Fruit fly (Drosophila melanogaster) whole organism, embryonic: Measurements from ENCODE around the gene CG42540.

Experiments
- Ada2b ChIP-seq: fragments of 200-800 bp; sonication (Bioruptor generic); IDR thresholded peaks from 2 replicates; pipeline ENCODE4 v1.3.6; 2022; ENCODE audit warnings: missing biosample characterization, missing genetic modification characterization
- B-H1 ChIP-seq: fragments of 200-800 bp; sonication (Bioruptor generic); IDR thresholded peaks from 3 replicates; pipeline ENCODE4 v1.3.6; 2022; ENCODE audit warnings: missing biosample characterization, missing genetic modification characterization
- CG1602 ChIP-seq: fragments of 200-800 bp; sonication (Bioruptor generic); optimal IDR thresholded peaks from 3 replicates; lab custom pipeline; 2016; ENCODE audit warnings: missing biosample characterization, missing genetic modification characterization
- CG3065 ChIP-seq: fragments of 200-800 bp; sonication (Bioruptor generic); optimal IDR thresholded peaks from 2 replicates; lab custom pipeline; 2016; ENCODE audit warnings: missing biosample characterization, missing genetic modification characterization
- CkIIα-i1 ChIP-seq: fragments of 200-800 bp; sonication (Bioruptor generic); IDR thresholded peaks from 2 replicates; pipeline ENCODE4 v1.3.6; 2022; ENCODE audit warnings: missing biosample characterization, missing genetic modification characterization
- Lhr ChIP-seq: fragments of 200-800 bp; sonication (Bioruptor generic); optimal IDR thresholded peaks from 3 replicates; lab custom pipeline; 2017; ENCODE audit warnings: mild to moderate bottlenecking, missing biosample characterization, missing genetic modification reagents, missing genetic modification characterization
- Optix ChIP-seq: fragments of 200-800 bp; sonication (Bioruptor generic); IDR thresholded peaks from 3 replicates; pipeline ENCODE4 v1.3.6; 2022; ENCODE audit warnings: missing biosample characterization, missing genetic modification characterization
- bab2 ChIP-seq: fragments of 200-800 bp; sonication (Bioruptor generic); optimal IDR thresholded peaks from 2 replicates; lab custom pipeline; 2016; ENCODE audit warnings: missing biosample characterization, missing genetic modification characterization
- fd3F ChIP-seq: fragments of 200-800 bp; sonication (Bioruptor generic); optimal IDR thresholded peaks from 2 replicates; lab custom pipeline; 2018; ENCODE audit warnings: missing biosample characterization, mild to moderate bottlenecking, missing genetic modification characterization, moderate library complexity
- hkb ChIP-seq, 2 experiments: fragments of 200-800 bp in 1 of 2; fragments of >200 bp in 1 of 2; sonication (Bioruptor generic) in 1 of 2; IDR thresholded peaks in 1 of 2; optimal IDR thresholded peaks in 1 of 2; 2 replicates each; pipeline versions ENCODE4 v1.3.6 to Lab custom; 2017 to 2022; ENCODE audit warnings: missing biosample characterization in 1 of 2, missing genetic modification characterization in 1 of 2
- schlank ChIP-seq: fragments of 200-800 bp; sonication (Bioruptor generic); optimal IDR thresholded peaks from 2 replicates; lab custom pipeline; 2018; ENCODE audit warnings: missing biosample characterization, mild to moderate bottlenecking, missing genetic modification characterization

- TF ChIP-seq CG1602 (GFP tag; lab: Kevin White, UChicago): peak; percentile 35
- no peak for TF ChIP-seq fd3F (GFP tag; lab: Kevin White, UChicago)
- TF ChIP-seq hkb (optimal IDR thresholded peaks at IDR 0.05; lab: Kevin White, UChicago): no peak
- peak; percentile 62 for TF ChIP-seq hkb (GFP tag; IDR thresholded peaks at IDR 0.05; lab: Robert Waterston, UW)
- TF ChIP-seq CkIIα-i1 (GFP tag; lab: Robert Waterston, UW): no peak
- TF ChIP-seq Optix (GFP tag; lab: Robert Waterston, UW): 0 out of 3 replicates have a peak, but pooled peaks have one; percentile 39
- TF ChIP-seq bab2 (GFP tag; lab: Kevin White, UChicago): no peak
- TF ChIP-seq Lhr (GFP tag; lab: Kevin White, UChicago): no peak
- TF ChIP-seq CG3065 (GFP tag; lab: Kevin White, UChicago): no peak
- no peak for TF ChIP-seq schlank (tag; lab: Kevin White, UChicago)
- peak; percentile 64 for TF ChIP-seq B-H1 (GFP tag; lab: Robert Waterston, UW)
- TF ChIP-seq Ada2b: peak; percentile 79
Observed at dm6 chr3L:4607653-4608052, 51.8 kb downstream of the CG42540 start.
